Fruit fly (Drosophila melanogaster): Measurements from ENCODE around the gene Gnpat.

Gene Gnpat

dm6 chr3R:25438353-25438986 lies 52.3 kb downstream of the Gnpat start:
- TF ChIP-seq usp (GFP tag; optimal IDR thresholded peaks at IDR 0.05) (no peak), h (GFP tag; optimal IDR thresholded peaks at IDR 0.05) (no peak), Rel (GFP tag; optimal IDR thresholded peaks at IDR 0.05) (no peak), Rel (tag; optimal IDR thresholded peaks at IDR 0.05) (peak; percentile 89)

- TF ChIP-seq fru (GFP tag; optimal IDR thresholded peaks at IDR 0.05) (no peak), Sp1 (GFP tag; optimal IDR thresholded peaks at IDR 0.05) (no peak), Hnf4 (GFP tag; optimal IDR thresholded peaks at IDR 0.05) (no peak), lola (GFP tag; optimal IDR thresholded peaks at IDR 0.05) (no peak), rgr (GFP tag; optimal IDR thresholded peaks at IDR 0.05) (no peak), sv (GFP tag; optimal IDR thresholded peaks at IDR 0.05) (no peak), CG9705 (GFP tag; optimal IDR thresholded peaks at IDR 0.05) (no peak), tai (GFP tag; optimal IDR thresholded peaks at IDR 0.05) (no peak), pan (optimal IDR thresholded peaks at IDR 0.05) (no peak), GATAd (GFP tag; optimal IDR thresholded peaks at IDR 0.05) (no peak), CG32264 (GFP tag; optimal IDR thresholded peaks at IDR 0.05) (no peak), OdsH (GFP tag; optimal IDR thresholded peaks at IDR 0.05) (no peak), Mio (GFP tag; optimal IDR thresholded peaks at IDR 0.05) (no peak)
These were observed 53.4 kb downstream of the Gnpat start for dm6 chr3R:25437254-25437810.

All from whole organism, wandering third instar larva.